Worm (Caenorhabditis elegans) whole organism, late embryonic: ENCODE results near the gene ppat-1.

ENCODE experiments used
- T23F11.4 ChIP-seq: fragments of 200-800 bp; sonication (Bioruptor generic); optimal IDR thresholded peaks from 2 replicates; lab custom pipeline; 2018; ENCODE audit warnings: mild to moderate bottlenecking, missing genetic modification characterization, missing compliant biosample characterization
- Y22D7AL.16 ChIP-seq: sonication (generic microtip); optimal IDR thresholded peaks from 2 replicates; lab custom pipeline; 2016; ENCODE audit warnings: missing genetic modification characterization, missing compliant biosample characterization
- ama-1 ChIP-seq: fragments of 150-350 bp; optimal IDR thresholded peaks from 2 replicates; lab custom pipeline; 2014
- ceh-18 ChIP-seq: sonication (generic microtip); optimal IDR thresholded peaks from 2 replicates; lab custom pipeline; 2016; ENCODE audit warnings: missing genetic modification characterization, missing compliant biosample characterization
- ceh-19 ChIP-seq: fragments of 200-800 bp; sonication (Bioruptor generic); optimal IDR thresholded peaks from 2 replicates; lab custom pipeline; 2018; ENCODE audit warnings: mild to moderate bottlenecking, missing genetic modification characterization, missing compliant biosample characterization
- ceh-2 ChIP-seq: sonication (generic microtip); optimal IDR thresholded peaks from 2 replicates; lab custom pipeline; 2016; ENCODE audit warnings: missing genotype, missing genetic modification characterization, missing compliant biosample characterization
- ceh-30 ChIP-seq: fragments of 150-350 bp; optimal IDR thresholded peaks from 2 replicates; lab custom pipeline; 2014; ENCODE audit warnings: missing biosample characterization, missing genetic modification characterization
- ceh-45 ChIP-seq: fragments of 200-800 bp; sonication (Bioruptor generic); IDR thresholded peaks from 2 replicates; pipeline ENCODE4 v1.3.6; 2022; ENCODE audit warnings: missing genetic modification reagents, missing genetic modification characterization, missing compliant biosample characterization
- ceh-48 ChIP-seq: sonication (generic microtip); optimal IDR thresholded peaks from 2 replicates; lab custom pipeline; 2016; ENCODE audit warnings: missing genetic modification characterization, inconsistent platforms, missing compliant biosample characterization
- ceh-9 ChIP-seq: sonication (generic microtip); optimal IDR thresholded peaks from 2 replicates; lab custom pipeline; 2016; ENCODE audit warnings: mild to moderate bottlenecking, missing genetic modification characterization, inconsistent platforms, missing compliant biosample characterization
- che-1 ChIP-seq: sonication (generic microtip); optimal IDR thresholded peaks from 2 replicates; lab custom pipeline; 2016; ENCODE audit warnings: mild to moderate bottlenecking, missing genetic modification characterization, missing compliant biosample characterization
- ets-4 ChIP-seq: sonication (generic microtip); optimal IDR thresholded peaks from 2 replicates; lab custom pipeline; 2016; ENCODE audit warnings: missing genetic modification characterization, missing compliant biosample characterization
- fax-1 ChIP-seq: sonication (generic microtip); optimal IDR thresholded peaks from 2 replicates; lab custom pipeline; 2016; ENCODE audit warnings: missing genotype, missing genetic modification characterization, missing compliant biosample characterization
- gmeb-2 ChIP-seq: sonication (generic microtip); optimal IDR thresholded peaks from 2 replicates; lab custom pipeline; 2016; ENCODE audit warnings: missing genetic modification characterization, inconsistent platforms, missing compliant biosample characterization
- hlh-30 ChIP-seq: sonication (generic microtip); optimal IDR thresholded peaks from 2 replicates; lab custom pipeline; 2017; ENCODE audit warnings: antibody characterized with exemption, missing genetic modification characterization, missing compliant biosample characterization; ENCODE audit not compliant: insufficient read depth
- hlh-6 ChIP-seq: sonication (generic microtip); optimal IDR thresholded peaks from 2 replicates; lab custom pipeline; 2016; ENCODE audit warnings: missing genotype, missing genetic modification characterization, missing compliant biosample characterization
- lim-6 ChIP-seq: sonication (generic microtip); optimal IDR thresholded peaks from 2 replicates; lab custom pipeline; 2016; ENCODE audit warnings: missing genetic modification characterization, missing compliant biosample characterization
- lin-11 ChIP-seq: fragments of 200-800 bp; sonication (Bioruptor generic); optimal IDR thresholded peaks from 2 replicates; lab custom pipeline; 2018; ENCODE audit warnings: mild to moderate bottlenecking, missing genetic modification characterization, missing compliant biosample characterization
- madf-2 ChIP-seq: sonication (generic microtip); optimal IDR thresholded peaks from 2 replicates; lab custom pipeline; 2017; ENCODE audit warnings: missing genetic modification characterization, missing compliant biosample characterization
- mec-3 ChIP-seq: sonication (generic microtip); optimal IDR thresholded peaks from 2 replicates; lab custom pipeline; 2016; ENCODE audit warnings: borderline replicate concordance, missing genetic modification characterization, missing compliant biosample characterization
- nfya-1 ChIP-seq: sonication (generic microtip); optimal IDR thresholded peaks from 2 replicates; lab custom pipeline; 2017; ENCODE audit warnings: missing genetic modification characterization, mild to moderate bottlenecking, missing compliant biosample characterization, antibody characterized with exemption, moderate library complexity
- nhr-11 ChIP-seq: fragments of 150-350 bp; optimal IDR thresholded peaks from 2 replicates; lab custom pipeline; 2014; ENCODE audit warnings: missing biosample characterization, missing genetic modification characterization
- nhr-232 ChIP-seq: sonication (generic microtip); optimal IDR thresholded peaks from 2 replicates; lab custom pipeline; 2016; ENCODE audit warnings: missing genetic modification characterization, missing compliant biosample characterization
- npax-4 ChIP-seq: sonication (generic microtip); optimal IDR thresholded peaks from 2 replicates; lab custom pipeline; 2016; ENCODE audit warnings: missing genetic modification characterization, missing compliant biosample characterization
- odd-2 ChIP-seq: sonication (generic microtip); optimal IDR thresholded peaks from 2 replicates; lab custom pipeline; 2017; ENCODE audit warnings: antibody characterized with exemption, mild to moderate bottlenecking, missing genetic modification characterization, missing compliant biosample characterization
- pag-3 ChIP-seq: sonication (generic microtip); optimal IDR thresholded peaks from 2 replicates; lab custom pipeline; 2016; ENCODE audit warnings: missing compliant biosample characterization, missing genetic modification characterization, borderline replicate concordance
- pax-1 ChIP-seq: fragments of 150-350 bp; optimal IDR thresholded peaks from 2 replicates; lab custom pipeline; 2014; ENCODE audit warnings: missing biosample characterization, missing genetic modification characterization
- pha-2 ChIP-seq: sonication (generic microtip); optimal IDR thresholded peaks from 2 replicates; lab custom pipeline; 2017; ENCODE audit warnings: mild to moderate bottlenecking, missing genetic modification characterization, missing compliant biosample characterization
- pqm-1 ChIP-seq: sonication (generic microtip); optimal IDR thresholded peaks from 2 replicates; lab custom pipeline; 2016; ENCODE audit warnings: missing genetic modification characterization, missing compliant biosample characterization
- ref-2 ChIP-seq: sonication (generic microtip); optimal IDR thresholded peaks from 2 replicates; lab custom pipeline; 2016; ENCODE audit warnings: missing genetic modification characterization, missing compliant biosample characterization
- sdc-2 ChIP-seq: sonication (generic microtip); optimal IDR thresholded peaks from 2 replicates; lab custom pipeline; 2016; ENCODE audit warnings: missing genotype, missing genetic modification characterization, missing compliant biosample characterization
- sox-4 ChIP-seq: sonication (generic microtip); optimal IDR thresholded peaks from 2 replicates; lab custom pipeline; 2017; ENCODE audit warnings: mild to moderate bottlenecking, missing genetic modification characterization, inconsistent platforms, missing compliant biosample characterization
- tbx-2 ChIP-seq: sonication (generic microtip); optimal IDR thresholded peaks from 2 replicates; lab custom pipeline; 2016; ENCODE audit warnings: missing genetic modification characterization, missing compliant biosample characterization
- ttx-3 ChIP-seq: sonication (generic microtip); optimal IDR thresholded peaks from 2 replicates; lab custom pipeline; 2016; ENCODE audit warnings: missing genetic modification reagents, missing genetic modification characterization, missing compliant biosample characterization
- unc-86 ChIP-seq: sonication (generic microtip); optimal IDR thresholded peaks from 2 replicates; lab custom pipeline; 2016; ENCODE audit warnings: missing genetic modification characterization, missing compliant biosample characterization
- zip-5 ChIP-seq: sonication (generic microtip); optimal IDR thresholded peaks from 2 replicates; lab custom pipeline; 2016; ENCODE audit warnings: missing genetic modification characterization, missing compliant biosample characterization

ppat-1 gene

ce11 chrIII:4649363-4649768 is 39.7 kb upstream of the ppat-1 start (continued):
- no peak for TF ChIP-seq lim-6 (tag; lab: Kevin White, UChicago)
- no peak for TF ChIP-seq pha-2
- TF ChIP-seq fax-1 (tag; lab: Kevin White, UChicago), result no peak
- no peak for TF ChIP-seq Y22D7AL.16 (tag; lab: Kevin White, UChicago)
- peak; percentile 93 for TF ChIP-seq ets-4 (tag; lab: Kevin White, UChicago)
- no peak for TF ChIP-seq nhr-11 (tag; lab: Kevin White, UChicago)
- no peak for TF ChIP-seq ceh-45 (GFP tag; lab: Robert Waterston, UW)

DNA sequence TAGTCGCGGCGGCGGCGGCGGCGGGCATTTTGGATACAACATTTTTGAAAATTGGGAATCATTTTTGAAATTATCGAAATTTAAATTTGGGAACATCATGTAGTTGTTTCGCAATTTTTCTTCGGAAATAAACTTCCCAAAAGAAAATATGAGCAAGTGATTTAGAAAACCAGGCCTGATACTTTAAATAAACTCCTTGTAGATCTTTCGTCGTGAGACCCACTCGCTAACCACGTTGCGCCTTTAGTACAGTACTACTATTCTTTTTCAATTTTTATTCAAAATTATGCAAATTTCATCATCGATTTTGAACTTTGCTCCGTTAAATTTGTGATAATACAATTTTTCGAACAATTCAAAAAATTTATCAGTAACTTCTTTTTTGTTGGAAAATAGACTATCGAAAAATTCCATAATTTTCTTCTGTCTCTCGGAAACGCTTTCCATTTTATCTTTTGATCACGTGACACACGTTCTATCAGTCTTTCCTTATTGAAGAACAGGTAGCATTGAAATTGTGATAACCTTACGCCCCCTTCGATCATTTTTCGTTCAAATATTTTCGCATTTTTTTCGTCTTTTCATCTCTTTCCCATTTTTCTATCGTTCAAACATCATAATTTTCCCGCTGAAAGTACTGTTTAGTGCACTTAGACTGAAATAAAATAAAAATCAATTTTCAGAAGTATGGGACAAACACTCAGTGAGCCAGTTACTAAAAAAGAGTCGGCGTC is 39.1 kb upstream of the ppat-1 start, which contains the start of gene ppm-2:
Gene ppm-2, plus strand, starts transcription at position 684 of the 734 bp plus-strand sequence.
- TF ChIP-seq hlh-30 (tag; lab: Kevin White, UChicago) (peak; percentile 35), ref-2 (tag; lab: Kevin White, UChicago) (no peak)

DNA sequence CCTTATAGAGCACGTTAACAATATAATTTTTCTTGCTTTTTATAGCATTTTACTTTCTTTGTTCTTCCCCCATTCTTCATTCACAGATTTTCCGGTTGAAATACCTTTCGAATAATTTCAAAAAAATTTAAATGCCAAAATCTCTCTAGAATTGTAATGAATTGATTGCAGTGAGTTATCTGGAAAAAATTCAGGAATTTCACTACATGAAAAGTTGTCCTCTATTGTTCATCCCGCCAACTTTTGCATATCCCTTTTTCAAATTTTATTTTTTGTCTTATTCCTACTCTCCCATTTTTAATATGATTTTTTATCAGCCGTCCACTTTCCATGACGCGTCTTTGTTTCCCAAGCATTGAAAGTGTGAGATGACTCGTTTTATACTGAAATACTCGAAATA is 35.7 kb upstream of the ppat-1 start:
- TF ChIP-seq hlh-6 (tag; lab: Kevin White, UChicago) (no peak), pag-3 (tag; lab: Kevin White, UChicago) (no peak), ama-1 (lab: Kevin White, UChicago) (no peak), tbx-2 (tag; lab: Kevin White, UChicago) (no peak), madf-2 (tag; lab: Kevin White, UChicago) (no peak), nhr-232 (tag; lab: Kevin White, UChicago) (no peak), nhr-11 (tag; lab: Kevin White, UChicago) (no peak), ref-2 (tag; lab: Kevin White, UChicago) (no peak), pqm-1 (tag; lab: Kevin White, UChicago) (no peak), zip-5 (tag; lab: Kevin White, UChicago) (no peak), ceh-18 (tag; lab: Kevin White, UChicago) (no peak), pax-1 (tag; lab: Kevin White, UChicago) (no peak), mec-3 (no peak), sox-4 (no peak), ceh-30 (no peak), nfya-1 (tag; lab: Kevin White, UChicago) (no peak), ceh-19 (GFP tag; lab: Kevin White, UChicago) (no peak), lin-11 (tag; lab: Kevin White, UChicago) (no peak), ceh-2 (tag; lab: Kevin White, UChicago) (no peak), ceh-9 (tag; lab: Kevin White, UChicago) (no peak)

DNA sequence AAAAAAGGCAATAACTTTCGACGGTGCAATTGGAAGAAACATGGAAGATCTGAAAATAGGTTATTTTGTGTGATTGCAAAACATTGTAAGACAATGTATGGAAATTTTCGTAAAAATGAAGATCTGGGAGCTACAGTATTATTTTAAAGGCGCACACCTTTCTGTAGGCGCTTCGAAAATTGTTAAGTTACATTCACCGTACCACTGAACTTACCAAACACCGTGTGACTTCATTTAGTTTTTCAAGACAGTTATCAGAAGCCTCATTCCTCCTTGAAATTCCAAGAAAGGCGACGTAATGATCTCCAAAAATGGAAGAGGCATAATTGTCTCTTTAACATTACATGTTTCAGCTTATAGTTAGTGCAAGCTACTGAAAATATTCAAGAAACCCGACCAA is 35.2 kb upstream of the ppat-1 start:
- TF ChIP-seq ttx-3 (tag; lab: Kevin White, UChicago) (no peak), ama-1 (lab: Kevin White, UChicago) (no peak), ceh-45 (GFP tag; lab: Robert Waterston, UW) (no peak), odd-2 (no peak), fax-1 (tag; lab: Kevin White, UChicago) (no peak), tbx-2 (tag; lab: Kevin White, UChicago) (no peak), che-1 (no peak), unc-86 (tag; lab: Kevin White, UChicago) (no peak), T23F11.4 (GFP tag; lab: Kevin White, UChicago) (no peak), ref-2 (tag; lab: Kevin White, UChicago) (no peak), sdc-2 (no peak), nfya-1 (tag; lab: Kevin White, UChicago) (no peak), gmeb-2 (no peak), ceh-48 (no peak), npax-4 (no peak)
